Worm (Caenorhabditis elegans) whole organism, young adult: Measurements from ENCODE around the gene K07H8.9.

Source experiments
- C06A6.2 ChIP-seq: fragments of 200-800 bp; sonication (Bioruptor generic); conservative IDR thresholded peaks from 2 replicates; pipeline ENCODE4 v1.3.6; 2022; ENCODE audit warnings: missing genetic modification characterization, missing compliant biosample characterization
- F10E7.11 ChIP-seq: sonication (generic microtip); optimal IDR thresholded peaks from 2 replicates; lab custom pipeline; 2017; ENCODE audit warnings: mild to moderate bottlenecking, missing genetic modification characterization, moderate library complexity, missing compliant biosample characterization
- F52B5.7 ChIP-seq: sonication (generic microtip); optimal IDR thresholded peaks from 2 replicates; lab custom pipeline; 2016; ENCODE audit warnings: mild to moderate bottlenecking, missing genetic modification characterization, missing compliant biosample characterization
- F57A8.1 ChIP-seq: fragments of 200-800 bp; sonication (Bioruptor generic); optimal IDR thresholded peaks from 2 replicates; lab custom pipeline; 2018; ENCODE audit warnings: mild to moderate bottlenecking, missing genetic modification characterization, moderate library complexity, missing compliant biosample characterization
- Y56A3A.18 ChIP-seq: fragments of 200-800 bp; sonication (Bioruptor generic); IDR thresholded peaks from 2 replicates; pipeline ENCODE4 v1.3.6; 2022; ENCODE audit warnings: missing genetic modification reagents, missing genetic modification characterization, missing compliant biosample characterization
- die-1 ChIP-seq: sonication (generic microtip); optimal IDR thresholded peaks from 2 replicates; lab custom pipeline; 2016; ENCODE audit warnings: missing genotype, mild to moderate bottlenecking, missing genetic modification characterization, missing compliant biosample characterization
- hmg-1.2 ChIP-seq: fragments of 200-800 bp; sonication (Bioruptor generic); IDR thresholded peaks from 2 replicates; pipeline ENCODE4 v1.3.6; 2022; ENCODE audit warnings: missing genetic modification reagents, missing genetic modification characterization, missing compliant biosample characterization
- let-526 ChIP-seq: fragments of 200-800 bp; sonication (Bioruptor generic); IDR thresholded peaks from 2 replicates; pipeline ENCODE4 v1.3.6; 2022; ENCODE audit warnings: missing genetic modification reagents, missing genetic modification characterization, missing compliant biosample characterization
- lin-35 ChIP-seq, 3 experiments: fragments of 150-350 bp in 2 of 3; sonication (generic microtip) in 1 of 3; optimal IDR thresholded peaks; 2 replicates each; lab custom pipeline; 2014 to 2018; ENCODE audit warnings: missing biosample characterization in 3 of 3, missing genetic modification characterization in 3 of 3, missing genetic modification reagents in 3 of 3
- nhr-27 ChIP-seq: fragments of 200-800 bp; sonication (Bioruptor generic); optimal IDR thresholded peaks from 2 replicates; lab custom pipeline; 2018; ENCODE audit warnings: mild to moderate bottlenecking, missing genetic modification characterization, moderate library complexity, missing compliant biosample characterization
- sdz-38 ChIP-seq: sonication (generic microtip); optimal IDR thresholded peaks from 2 replicates; lab custom pipeline; 2016; ENCODE audit warnings: missing genotype, missing genetic modification characterization, missing compliant biosample characterization
- snpc-4 ChIP-seq, 5 experiments: fragments of 150-350 bp in 1 of 5; sonication (generic microtip) in 4 of 5; optimal IDR thresholded peaks; 2 replicates each; lab custom pipeline; 2014 to 2018; ENCODE audit warnings: missing genetic modification characterization in 5 of 5, missing biosample characterization in 3 of 5, antibody characterized with exemption in 2 of 5, mild to moderate bottlenecking in 2 of 5, missing compliant biosample characterization in 2 of 5, missing genotype in 2 of 5, moderate library complexity in 2 of 5, missing genetic modification reagents in 1 of 5
- tbp1 ChIP-seq: fragments of 200-800 bp; sonication (Bioruptor generic); optimal IDR thresholded peaks from 2 replicates; lab custom pipeline; 2018; ENCODE audit warnings: mild to moderate bottlenecking, missing genetic modification characterization, missing compliant biosample characterization

ce11 chrIV:8333034-8333433, 46.8 kb upstream of the K07H8.9 start:
- TF ChIP-seq sdz-38 (tag; lab: Kevin White, UChicago) (no peak), nhr-27 (tag; lab: Kevin White, UChicago) (no peak), tbp1 (GFP tag; lab: Kevin White, UChicago) (no peak), C06A6.2 (GFP tag; lab: Robert Waterston, UW) (no peak), let-526 (GFP tag; lab: Robert Waterston, UW) (no peak), F10E7.11 (tag; lab: Kevin White, UChicago) (no peak), F52B5.7 (no peak), snpc-4 (GFP tag; optimal IDR thresholded peaks at IDR 0.05; lab: Kevin White, UChicago) (no peak), snpc-4 (tag; optimal IDR thresholded peaks at IDR 0.05; lab: Kevin White, UChicago) (no peak), hmg-1.2 (GFP tag; lab: Robert Waterston, UW) (no peak), die-1 (tag; lab: Kevin White, UChicago) (no peak), lin-35 (GFP tag; optimal IDR thresholded peaks at IDR 0.05; lab: Kevin White, UChicago) (no peak), F57A8.1 (GFP tag; lab: Kevin White, UChicago) (no peak), Y56A3A.18 (GFP tag; lab: Robert Waterston, UW) (no peak)
